Worm (Caenorhabditis elegans): Measurements from ENCODE around the gene cccp-1.

Gene cccp-1

ce11 chrIII:12469800-12470199 lies 2.9 kb upstream of the cccp-1 start:
- TF ChIP-seq hnd-1 (tag; optimal IDR thresholded peaks at IDR 0.05) (no peak), F13C5.2 (tag; optimal IDR thresholded peaks at IDR 0.05) (no peak), hmg-4 (GFP tag; optimal IDR thresholded peaks at IDR 0.05) (no peak), tbx-11 (GFP tag; IDR thresholded peaks at IDR 0.05) (no peak), tra-4 (tag; optimal IDR thresholded peaks at IDR 0.05) (no peak), ceh-36 (tag; optimal IDR thresholded peaks at IDR 0.05) (no peak), ama-1 (optimal IDR thresholded peaks at IDR 0.05) (no peak), sea-1 (GFP tag; conservative IDR thresholded peaks at IDR 0.05) (no peak), B0310.2 (tag; optimal IDR thresholded peaks at IDR 0.05) (no peak), ceh-13 (GFP tag; optimal IDR thresholded peaks at IDR 0.05) (no peak), tbx-37 (GFP tag; conservative IDR thresholded peaks at IDR 0.05) (no peak), hmbx-1 (tag; optimal IDR thresholded peaks at IDR 0.05) (no peak), scrt-1 (GFP tag; IDR thresholded peaks at IDR 0.05) (no peak), flt-1 (GFP tag; IDR thresholded peaks at IDR 0.05) (no peak)

ce11 chrIII:12470589-12470988 lies 2.1 kb upstream of the cccp-1 start:
- TF ChIP-seq aly-1 (tag; optimal IDR thresholded peaks at IDR 0.05) = peak; percentile 15
- TF ChIP-seq F13C5.2 (tag; optimal IDR thresholded peaks at IDR 0.05) = no peak

ce11 chrIII:12484432-12484831 lies 11.8 kb downstream of the cccp-1 start, which contains the start of gene arrd-16:
TSS of gene arrd-16 (plus strand) at chrIII:12484732.
- TF ChIP-seq tbx-11 (GFP tag; IDR thresholded peaks at IDR 0.05) (no peak), sea-1 (GFP tag; conservative IDR thresholded peaks at IDR 0.05) (no peak), ceh-36 (tag; optimal IDR thresholded peaks at IDR 0.05) (no peak), hmbx-1 (tag; optimal IDR thresholded peaks at IDR 0.05) (no peak), tra-4 (tag; optimal IDR thresholded peaks at IDR 0.05) (no peak), ama-1 (optimal IDR thresholded peaks at IDR 0.05) (no peak), tbx-37 (GFP tag; conservative IDR thresholded peaks at IDR 0.05) (no peak), flt-1 (GFP tag; IDR thresholded peaks at IDR 0.05) (no peak), aly-1 (tag; optimal IDR thresholded peaks at IDR 0.05) (no peak), ceh-13 (GFP tag; optimal IDR thresholded peaks at IDR 0.05) (no peak), pes-1 (GFP tag; IDR thresholded peaks at IDR 0.05) (no peak), F13C5.2 (tag; optimal IDR thresholded peaks at IDR 0.05) (no peak), scrt-1 (GFP tag; IDR thresholded peaks at IDR 0.05) (no peak), hnd-1 (tag; optimal IDR thresholded peaks at IDR 0.05) (no peak), hmg-4 (GFP tag; optimal IDR thresholded peaks at IDR 0.05) (no peak), ets-7 (tag; optimal IDR thresholded peaks at IDR 0.05) (no peak), B0310.2 (tag; optimal IDR thresholded peaks at IDR 0.05) (no peak)

ce11 chrIII:12491984-12492383 lies 19.3 kb downstream of the cccp-1 start, which contains the start of gene Y49E10.25:
TSS of gene Y49E10.25 (minus strand) at chrIII:12492084.
- TF ChIP-seq scrt-1 (GFP tag; IDR thresholded peaks at IDR 0.05) (no peak), hnd-1 (tag; optimal IDR thresholded peaks at IDR 0.05) (no peak), pes-1 (GFP tag; IDR thresholded peaks at IDR 0.05) (no peak), ama-1 (optimal IDR thresholded peaks at IDR 0.05) (no peak), F13C5.2 (tag; optimal IDR thresholded peaks at IDR 0.05) (no peak), aly-1 (tag; optimal IDR thresholded peaks at IDR 0.05) (no peak), hmg-4 (GFP tag; optimal IDR thresholded peaks at IDR 0.05) (no peak), B0310.2 (tag; optimal IDR thresholded peaks at IDR 0.05) (no peak), tbx-37 (GFP tag; conservative IDR thresholded peaks at IDR 0.05) (no peak), hmbx-1 (tag; optimal IDR thresholded peaks at IDR 0.05) (no peak), tbx-11 (GFP tag; IDR thresholded peaks at IDR 0.05) (no peak), flt-1 (GFP tag; IDR thresholded peaks at IDR 0.05) (no peak)

- TF ChIP-seq sea-1 (GFP tag; conservative IDR thresholded peaks at IDR 0.05) = no peak
- TF ChIP-seq ceh-13 (GFP tag; optimal IDR thresholded peaks at IDR 0.05) = no peak
- no peak for TF ChIP-seq aly-1 (tag; optimal IDR thresholded peaks at IDR 0.05)
- no peak for TF ChIP-seq tbx-11 (GFP tag; IDR thresholded peaks at IDR 0.05)
- TF ChIP-seq hmbx-1 (tag; optimal IDR thresholded peaks at IDR 0.05) = no peak
- TF ChIP-seq scrt-1 (GFP tag; IDR thresholded peaks at IDR 0.05) = no peak
- TF ChIP-seq hnd-1 (tag; optimal IDR thresholded peaks at IDR 0.05) = no peak
- TF ChIP-seq ets-7 (tag; optimal IDR thresholded peaks at IDR 0.05) = no peak
- TF ChIP-seq F13C5.2 (tag; optimal IDR thresholded peaks at IDR 0.05) = no peak
- no peak for TF ChIP-seq tra-4 (tag; optimal IDR thresholded peaks at IDR 0.05)
- TF ChIP-seq B0310.2 (tag; optimal IDR thresholded peaks at IDR 0.05) = no peak
- no peak for TF ChIP-seq ceh-36 (tag; optimal IDR thresholded peaks at IDR 0.05)
- TF ChIP-seq flt-1 (GFP tag; IDR thresholded peaks at IDR 0.05) = no peak
Measured at ce11 chrIII:12495594-12496096, 23.0 kb downstream of the cccp-1 start, which contains the start of the genes Y111B2A.1 and Y111B2A.2. TSS of gene Y111B2A.1 (minus strand) at chrIII:12495644. TSS of gene Y111B2A.2 (plus strand) at chrIII:12496086.

ce11 chrIII:12496449-12496848 lies 23.8 kb downstream of the cccp-1 start, which contains the start of gene herd-1:
TSS of gene herd-1 (plus strand) at chrIII:12496538.
- TF ChIP-seq tra-4 (tag; optimal IDR thresholded peaks at IDR 0.05) (no peak), hnd-1 (tag; optimal IDR thresholded peaks at IDR 0.05) (no peak), B0310.2 (tag; optimal IDR thresholded peaks at IDR 0.05) (no peak), scrt-1 (GFP tag; IDR thresholded peaks at IDR 0.05) (no peak), pes-1 (GFP tag; IDR thresholded peaks at IDR 0.05) (no peak), tbx-37 (GFP tag; conservative IDR thresholded peaks at IDR 0.05) (no peak), aly-1 (tag; optimal IDR thresholded peaks at IDR 0.05) (no peak), ets-7 (tag; optimal IDR thresholded peaks at IDR 0.05) (no peak), F13C5.2 (tag; optimal IDR thresholded peaks at IDR 0.05) (no peak), hmbx-1 (tag; optimal IDR thresholded peaks at IDR 0.05) (no peak), tbx-11 (GFP tag; IDR thresholded peaks at IDR 0.05) (no peak), ceh-13 (GFP tag; optimal IDR thresholded peaks at IDR 0.05) (no peak), flt-1 (GFP tag; IDR thresholded peaks at IDR 0.05) (no peak), sea-1 (GFP tag; conservative IDR thresholded peaks at IDR 0.05) (no peak)

ce11 chrIII:12499245-12499644 lies 26.6 kb downstream of the cccp-1 start, which contains the start of gene sql-1:
TSS of gene sql-1 (plus strand) at chrIII:12499557.
- TF ChIP-seq ets-7 (tag; optimal IDR thresholded peaks at IDR 0.05) (no peak), tbx-11 (GFP tag; IDR thresholded peaks at IDR 0.05) (no peak), tra-4 (tag; optimal IDR thresholded peaks at IDR 0.05) (no peak), tbx-37 (GFP tag; conservative IDR thresholded peaks at IDR 0.05) (no peak), hnd-1 (tag; optimal IDR thresholded peaks at IDR 0.05) (no peak), ceh-13 (GFP tag; optimal IDR thresholded peaks at IDR 0.05) (no peak), ceh-36 (tag; optimal IDR thresholded peaks at IDR 0.05) (no peak), pes-1 (GFP tag; IDR thresholded peaks at IDR 0.05) (no peak), B0310.2 (tag; optimal IDR thresholded peaks at IDR 0.05) (no peak)
